Worm (Caenorhabditis elegans) whole organism, late embryonic: ENCODE results near the gene Y81G3A.1.

Experiments
- ama-1 ChIP-seq: fragments of 150-350 bp; optimal IDR thresholded peaks from 2 replicates; lab custom pipeline; 2014
- dve-1 ChIP-seq: sonication (generic microtip); optimal IDR thresholded peaks from 2 replicates; lab custom pipeline; 2017; ENCODE audit warnings: antibody characterized with exemption, mild to moderate bottlenecking, missing genetic modification characterization, missing compliant biosample characterization
- gmeb-2 ChIP-seq: sonication (generic microtip); optimal IDR thresholded peaks from 2 replicates; lab custom pipeline; 2016; ENCODE audit warnings: missing genetic modification characterization, inconsistent platforms, missing compliant biosample characterization
- nhr-11 ChIP-seq: fragments of 150-350 bp; optimal IDR thresholded peaks from 2 replicates; lab custom pipeline; 2014; ENCODE audit warnings: missing biosample characterization, missing genetic modification characterization
- pax-1 ChIP-seq: fragments of 150-350 bp; optimal IDR thresholded peaks from 2 replicates; lab custom pipeline; 2014; ENCODE audit warnings: missing biosample characterization, missing genetic modification characterization
- pha-4 ChIP-seq: fragments of 150-350 bp; optimal IDR thresholded peaks from 2 replicates; lab custom pipeline; 2018; ENCODE audit warnings: missing biosample characterization, missing genetic modification reagents, missing genetic modification characterization
- pqm-1 ChIP-seq: sonication (generic microtip); optimal IDR thresholded peaks from 2 replicates; lab custom pipeline; 2016; ENCODE audit warnings: missing genetic modification characterization, missing compliant biosample characterization

DNA sequence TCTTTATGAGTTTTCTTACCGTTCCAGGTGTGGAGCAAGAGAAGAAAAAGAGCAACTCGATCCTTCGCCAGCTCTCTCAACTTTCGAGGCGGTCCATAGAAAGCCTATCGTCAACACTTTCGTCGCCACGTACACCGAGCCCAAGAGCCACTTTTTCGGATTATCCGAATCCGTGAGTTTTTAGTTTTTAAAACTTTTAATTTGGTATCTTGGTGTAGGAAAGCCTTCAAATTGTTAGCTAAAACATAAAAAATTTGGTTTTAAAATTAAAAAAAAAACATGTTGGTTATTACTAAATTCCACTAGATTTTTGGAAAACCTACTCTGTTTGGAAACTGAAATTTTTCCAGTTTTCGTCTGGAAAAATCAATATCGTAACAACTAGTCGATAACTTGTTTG, 10.0 kb downstream of the Y81G3A.1 start:
- TF ChIP-seq ama-1 (lab: Kevin White, UChicago), result no peak
- TF ChIP-seq pqm-1 (tag; lab: Kevin White, UChicago), result no peak
- TF ChIP-seq gmeb-2 (tag; lab: Kevin White, UChicago), result no peak
- TF ChIP-seq dve-1 (tag; lab: Kevin White, UChicago), result no peak
- TF ChIP-seq pax-1 (tag; lab: Kevin White, UChicago), result no peak
- no peak for TF ChIP-seq pha-4 (tag; lab: Kevin White, UChicago)
- TF ChIP-seq nhr-11, result no peak
